Fruit fly (Drosophila melanogaster) whole organism, embryonic: Measurements from ENCODE around the gene CG16978.

Experiments used
- Aef1 ChIP-seq: fragments of 200-800 bp; sonication (Bioruptor generic); IDR thresholded peaks from 3 replicates; pipeline ENCODE4 v1.3.6; 2022; ENCODE audit warnings: missing biosample characterization, missing genetic modification characterization
- CG1233 ChIP-seq: fragments of 200-800 bp; sonication (Bioruptor generic); optimal IDR thresholded peaks from 4 replicates; lab custom pipeline; 2018; ENCODE audit warnings: missing biosample characterization, mild to moderate bottlenecking, missing genetic modification characterization
- CG13287 ChIP-seq: fragments of 200-800 bp; sonication (Bioruptor generic); IDR thresholded peaks from 2 replicates; pipeline ENCODE4 v1.3.6; 2022; ENCODE audit warnings: missing biosample characterization, missing genetic modification characterization; ENCODE audit not compliant: partially characterized antibody
- CG13624 ChIP-seq: fragments of 200-800 bp; sonication (Bioruptor generic); optimal IDR thresholded peaks from 2 replicates; lab custom pipeline; 2016; ENCODE audit warnings: missing biosample characterization, missing genetic modification characterization
- CG14710 ChIP-seq: fragments of 200-800 bp; sonication (Bioruptor generic); optimal IDR thresholded peaks from 3 replicates; lab custom pipeline; 2019; ENCODE audit warnings: missing biosample characterization, mild to moderate bottlenecking, missing genetic modification characterization, moderate library complexity
- CG17385 ChIP-seq: fragments of 200-800 bp; sonication (Bioruptor generic); optimal IDR thresholded peaks from 3 replicates; lab custom pipeline; 2018; ENCODE audit warnings: missing biosample characterization, mild to moderate bottlenecking, missing genetic modification characterization
- CG1832 ChIP-seq: fragments of 200-800 bp; sonication (Bioruptor generic); optimal IDR thresholded peaks from 2 replicates; lab custom pipeline; 2017; ENCODE audit warnings: missing biosample characterization, mild to moderate bottlenecking, missing genetic modification characterization, inconsistent platforms
- CG2129 ChIP-seq: fragments of 200-800 bp; sonication (Bioruptor generic); IDR thresholded peaks from 2 replicates; pipeline ENCODE4 v1.3.6; 2022; ENCODE audit warnings: missing biosample characterization, missing genetic modification characterization; ENCODE audit not compliant: partially characterized antibody
- CG32532 ChIP-seq: fragments of 200-800 bp; sonication (Bioruptor generic); IDR thresholded peaks from 2 replicates; pipeline ENCODE4 v1.3.6; 2022; ENCODE audit warnings: missing biosample characterization, missing genetic modification characterization
- CG34224 ChIP-seq: fragments of 200-800 bp; sonication (Bioruptor generic); IDR thresholded peaks from 3 replicates; pipeline ENCODE4 v1.3.6; 2022; ENCODE audit warnings: missing biosample characterization, missing genetic modification characterization; ENCODE audit not compliant: partially characterized antibody
- CG3726 ChIP-seq: fragments of 200-800 bp; sonication (Bioruptor generic); IDR thresholded peaks from 3 replicates; pipeline ENCODE4, ENCODE4 v1.3.6; 2022; ENCODE audit warnings: missing biosample characterization, missing genetic modification characterization
- CG4404 ChIP-seq: fragments of 200-800 bp; sonication (Bioruptor generic); IDR thresholded peaks from 2 replicates; pipeline ENCODE4 v1.3.6; 2022; ENCODE audit warnings: missing biosample characterization, missing genetic modification characterization
- CG4820 ChIP-seq: fragments of 200-800 bp; sonication (Bioruptor generic); optimal IDR thresholded peaks from 3 replicates; lab custom pipeline; 2016; ENCODE audit warnings: missing biosample characterization, missing genetic modification characterization
- CG8089 ChIP-seq: fragments of 200-800 bp; sonication (Bioruptor generic); optimal IDR thresholded peaks from 3 replicates; lab custom pipeline; 2016; ENCODE audit warnings: missing biosample characterization, missing genetic modification characterization
- CG9437 ChIP-seq: fragments of 200-800 bp; sonication (Bioruptor generic); optimal IDR thresholded peaks from 2 replicates; lab custom pipeline; 2018; ENCODE audit warnings: missing biosample characterization, mild to moderate bottlenecking, missing genetic modification characterization
- D19B ChIP-seq: fragments of 200-800 bp; sonication (Bioruptor generic); optimal IDR thresholded peaks from 2 replicates; lab custom pipeline; 2017; ENCODE audit warnings: missing biosample characterization, mild to moderate bottlenecking, missing genetic modification characterization
- Gug ChIP-seq: fragments of 200-800 bp; sonication (Bioruptor generic); IDR thresholded peaks from 4 replicates; pipeline ENCODE4 v1.3.6; 2022; ENCODE audit warnings: missing biosample characterization, missing genetic modification characterization
- H2.0 ChIP-seq: fragments of 200-800 bp; sonication (Bioruptor generic); IDR thresholded peaks from 2 replicates; pipeline ENCODE4 v1.3.6; 2022; ENCODE audit warnings: missing biosample characterization, missing genetic modification characterization
- Hand ChIP-seq: fragments of 200-800 bp; sonication (Bioruptor generic); optimal IDR thresholded peaks from 2 replicates; lab custom pipeline; 2017; ENCODE audit warnings: mild to moderate bottlenecking, missing biosample characterization, missing genetic modification reagents, missing genetic modification characterization
- Hey ChIP-seq: fragments of 200-800 bp; sonication (Bioruptor generic); optimal IDR thresholded peaks from 3 replicates; lab custom pipeline; 2018; ENCODE audit warnings: missing biosample characterization, mild to moderate bottlenecking, missing genetic modification characterization
- HmgZ ChIP-seq: fragments of 200-800 bp; sonication (Bioruptor generic); optimal IDR thresholded peaks from 2 replicates; lab custom pipeline; 2018; ENCODE audit warnings: missing biosample characterization, mild to moderate bottlenecking, missing genetic modification characterization
- Hr78 ChIP-seq, 2 experiments: fragments of 200-800 bp in 1 of 2; fragments of >200 bp in 1 of 2; sonication (Bioruptor generic) in 1 of 2; optimal IDR thresholded peaks; 2 replicates each; lab custom pipeline; 2017 to 2019; ENCODE audit warnings: missing biosample characterization in 2 of 2, missing genetic modification characterization in 2 of 2, mild to moderate bottlenecking in 1 of 2, moderate library complexity in 1 of 2
- MESR4 ChIP-seq: fragments of 200-800 bp; sonication (Bioruptor generic); optimal IDR thresholded peaks from 2 replicates; lab custom pipeline; 2018; ENCODE audit warnings: missing biosample characterization, mild to moderate bottlenecking, missing genetic modification characterization, moderate library complexity
- Optix ChIP-seq: fragments of 200-800 bp; sonication (Bioruptor generic); IDR thresholded peaks from 3 replicates; pipeline ENCODE4 v1.3.6; 2022; ENCODE audit warnings: missing biosample characterization, missing genetic modification characterization
- Sin3A ChIP-seq: fragments of >200 bp; optimal IDR thresholded peaks from 2 replicates; lab custom pipeline; 2018
- Sry-β ChIP-seq: fragments of 200-800 bp; sonication (Bioruptor generic); optimal IDR thresholded peaks from 2 replicates; lab custom pipeline; 2018; ENCODE audit warnings: missing biosample characterization, mild to moderate bottlenecking, missing genetic modification characterization, moderate library complexity
- Ssrp ChIP-seq: fragments of 200-800 bp; sonication (Bioruptor generic); optimal IDR thresholded peaks from 2 replicates; lab custom pipeline; 2018; ENCODE audit warnings: missing biosample characterization, mild to moderate bottlenecking, missing genetic modification characterization, moderate library complexity
- Tbp ChIP-seq: fragments of >200 bp; optimal IDR thresholded peaks from 2 replicates; lab custom pipeline; 2018; ENCODE audit warnings: missing biosample characterization, missing genetic modification characterization
- bigmax ChIP-seq: fragments of 200-800 bp; sonication (Bioruptor generic); optimal IDR thresholded peaks from 2 replicates; lab custom pipeline; 2018; ENCODE audit warnings: missing biosample characterization, mild to moderate bottlenecking, missing genetic modification characterization
- chn ChIP-seq: fragments of 200-800 bp; sonication (Bioruptor generic); optimal IDR thresholded peaks from 2 replicates; lab custom pipeline; 2016; ENCODE audit warnings: missing biosample characterization, missing genetic modification characterization
- ci ChIP-seq: fragments of 200-800 bp; sonication (Bioruptor generic); IDR thresholded peaks from 3 replicates; pipeline ENCODE4 v1.3.6; 2022; ENCODE audit warnings: missing biosample characterization, missing genetic modification characterization
- crp ChIP-seq, 2 experiments: fragments of 200-800 bp; sonication (Bioruptor generic); optimal IDR thresholded peaks; 2 replicates in 1 of 2; 3 replicates in 1 of 2; lab custom pipeline; 2017; ENCODE audit warnings: missing biosample characterization in 2 of 2, missing genetic modification characterization in 2 of 2, mild to moderate bottlenecking in 1 of 2, moderate library complexity in 1 of 2
- danr ChIP-seq: fragments of 200-800 bp; sonication (Bioruptor generic); IDR thresholded peaks from 2 replicates; pipeline ENCODE4 v1.3.6; 2022; ENCODE audit warnings: missing biosample characterization, missing genetic modification characterization
- dpn ChIP-seq, 2 experiments: fragments of 200-800 bp; sonication (Bioruptor generic); optimal IDR thresholded peaks; 3 replicates each; lab custom pipeline; 2016; ENCODE audit warnings: missing biosample characterization in 2 of 2, missing genetic modification characterization in 2 of 2
- esg ChIP-seq: fragments of 200-800 bp; sonication (Bioruptor generic); conservative IDR thresholded peaks from 2 replicates; pipeline ENCODE4 v1.3.6; 2022; ENCODE audit warnings: missing biosample characterization, missing genetic modification characterization
- ftz-f1 ChIP-seq: fragments of 200-800 bp; sonication (Bioruptor generic); optimal IDR thresholded peaks from 2 replicates; lab custom pipeline; 2016; ENCODE audit warnings: missing biosample characterization, missing genetic modification characterization
- gfzf ChIP-seq: fragments of 200-800 bp; sonication (Bioruptor generic); optimal IDR thresholded peaks from 2 replicates; lab custom pipeline; 2016; ENCODE audit warnings: missing biosample characterization, mild to moderate bottlenecking, missing genetic modification characterization, moderate library complexity
- gsb-n ChIP-seq: fragments of 200-800 bp; sonication (Bioruptor generic); optimal IDR thresholded peaks from 3 replicates; lab custom pipeline; 2018; ENCODE audit warnings: missing biosample characterization, mild to moderate bottlenecking, missing genetic modification characterization
- hb ChIP-seq: fragments of 200-800 bp; sonication (Bioruptor generic); IDR thresholded peaks from 3 replicates; pipeline ENCODE4 v1.3.6; 2022; ENCODE audit warnings: missing biosample characterization, missing genetic modification characterization; ENCODE audit not compliant: partially characterized antibody
- knrl ChIP-seq: fragments of 200-800 bp; sonication (Bioruptor generic); IDR thresholded peaks from 3 replicates; pipeline ENCODE4 v1.3.6; 2022; ENCODE audit warnings: missing biosample characterization, missing genetic modification characterization; ENCODE audit not compliant: partially characterized antibody
- nmo ChIP-seq: fragments of 200-800 bp; sonication (Bioruptor generic); optimal IDR thresholded peaks from 2 replicates; lab custom pipeline; 2018; ENCODE audit warnings: missing biosample characterization, mild to moderate bottlenecking, missing genetic modification characterization, moderate library complexity
- pnt ChIP-seq: fragments of 200-800 bp; sonication (Bioruptor generic); optimal IDR thresholded peaks from 3 replicates; lab custom pipeline; 2016; ENCODE audit warnings: missing biosample characterization, missing genetic modification characterization
- pzg ChIP-seq: fragments of 200-800 bp; sonication (Bioruptor generic); optimal IDR thresholded peaks from 3 replicates; lab custom pipeline; 2018; ENCODE audit warnings: missing biosample characterization, mild to moderate bottlenecking, missing genetic modification characterization, moderate library complexity
- run ChIP-seq: fragments of 200-800 bp; sonication (Bioruptor generic); optimal IDR thresholded peaks from 3 replicates; lab custom pipeline; 2018; ENCODE audit warnings: missing biosample characterization, mild to moderate bottlenecking, missing genetic modification characterization
- sens ChIP-seq: fragments of 200-800 bp; sonication (Bioruptor generic); peaks from one replicate; lab custom pipeline; 2016; ENCODE audit warnings: missing biosample characterization, missing genetic modification characterization
- stwl ChIP-seq: fragments of 200-800 bp; sonication (Bioruptor generic); optimal IDR thresholded peaks from 3 replicates; lab custom pipeline; 2018; ENCODE audit warnings: missing biosample characterization, mild to moderate bottlenecking, missing genetic modification characterization, moderate library complexity
- sug ChIP-seq: fragments of 200-800 bp; optimal IDR thresholded peaks from 2 replicates; lab custom pipeline; 2019; ENCODE audit warnings: missing biosample characterization, mild to moderate bottlenecking, missing genetic modification characterization, moderate library complexity
- trem ChIP-seq: fragments of 200-800 bp; optimal IDR thresholded peaks from 3 replicates; lab custom pipeline; 2019; ENCODE audit warnings: missing biosample characterization, mild to moderate bottlenecking, missing genetic modification characterization, moderate library complexity
- ttk ChIP-seq: fragments of 200-800 bp; sonication (Bioruptor generic); IDR thresholded peaks from 2 replicates; pipeline ENCODE4 v2.1.2; 2022; ENCODE audit warnings: missing biosample characterization, missing genetic modification characterization
- wek ChIP-seq: fragments of 200-800 bp; sonication (Bioruptor generic); optimal IDR thresholded peaks from 3 replicates; lab custom pipeline; 2018; ENCODE audit warnings: missing biosample characterization, mild to moderate bottlenecking, missing genetic modification characterization, moderate library complexity
- zen ChIP-seq: fragments of 200-800 bp; sonication (Bioruptor generic); optimal IDR thresholded peaks from 3 replicates; lab custom pipeline; 2018; ENCODE audit warnings: missing biosample characterization, mild to moderate bottlenecking, missing genetic modification characterization, moderate library complexity

CG16978 gene

dm6 chr2L:13179095-13179494, 35.7 kb upstream of the CG16978 start, which contains the start of gene Alg7 (continued):
- TF ChIP-seq Ssrp (no peak), CG4820 (no peak), CG34224 (no peak), CG32532 (GFP tag; lab: Robert Waterston, UW) (no peak), CG1832 (GFP tag; lab: Kevin White, UChicago) (no peak), Hey (tag; lab: Kevin White, UChicago) (no peak), CG14710 (peak; percentile 19), danr (GFP tag; lab: Robert Waterston, UW) (no peak), CG13287 (GFP tag; lab: Robert Waterston, UW) (peak; percentile 50), Tbp (no peak), Sry-β (GFP tag; lab: Kevin White, UChicago) (no peak), Sin3A (lab: Kevin White, UChicago) (peak; percentile 1), knrl (GFP tag; lab: Robert Waterston, UW) (no peak), chn (no peak), wek (no peak), gfzf (GFP tag; lab: Kevin White, UChicago) (peak; percentile 43), gsb-n (tag; lab: Kevin White, UChicago) (no peak), MESR4 (GFP tag; lab: Kevin White, UChicago) (peak; percentile 51), sens (no peak), trem (peak; percentile 21), pnt (no peak), CG17385 (GFP tag; lab: Kevin White, UChicago) (no peak), crp (GFP tag; optimal IDR thresholded peaks at IDR 0.05; lab: Kevin White, UChicago) (peak; percentile 79 to 97), ftz-f1 (GFP tag; lab: Kevin White, UChicago) (peak; percentile 91), bigmax (GFP tag; lab: Kevin White, UChicago) (no peak), H2.0 (GFP tag; lab: Robert Waterston, UW) (no peak), esg (no peak), pzg (GFP tag; lab: Kevin White, UChicago) (peak; percentile 45), D19B (GFP tag; lab: Kevin White, UChicago) (no peak), stwl (peak; percentile 16), zen (tag; lab: Kevin White, UChicago) (peak; percentile 4), HmgZ (tag; lab: Kevin White, UChicago) (no peak), ci (GFP tag; lab: Robert Waterston, UW) (0 out of 3 replicates have a peak, but pooled peaks have one; percentile 10), CG2129 (GFP tag; lab: Robert Waterston, UW) (0 out of 2 replicates have a peak, but pooled peaks have one; percentile 16)

- TF ChIP-seq nmo (GFP tag; lab: Kevin White, UChicago) (peak; percentile 91), knrl (GFP tag; lab: Robert Waterston, UW) (peak; percentile 62), Gug (GFP tag; lab: Robert Waterston, UW) (peak; percentile 88), sug (tag; lab: Kevin White, UChicago) (peak; percentile 85), CG4404 (GFP tag; lab: Robert Waterston, UW) (peak; percentile 49; the same call in 1 of the 2 replicates), run (no peak), CG3726 (GFP tag; lab: Robert Waterston, UW) (no peak), ttk (GFP tag; lab: Robert Waterston, UW) (peak; percentile 30; the same call in 1 of the 2 replicates), CG1233 (no peak), CG8089 (GFP tag; lab: Kevin White, UChicago) (peak; percentile 39), Aef1 (peak; percentile 70), dpn (GFP tag; optimal IDR thresholded peaks at IDR 0.05; lab: Kevin White, UChicago) (peak; percentile 85), Hr78 (GFP tag; optimal IDR thresholded peaks at IDR 0.05; lab: Kevin White, UChicago) (no peak), CG13624 (GFP tag; lab: Kevin White, UChicago) (peak; percentile 82), Optix (0 out of 3 replicates have a peak, but pooled peaks have one; percentile 26), hb (GFP tag; lab: Robert Waterston, UW) (no peak), CG9437 (GFP tag; lab: Kevin White, UChicago) (peak; percentile 29), Hand (GFP tag; lab: Kevin White, UChicago) (no peak)
Measured at dm6 chr2L:13176701-13177249, 33.4 kb upstream of the CG16978 start, which contains the start of the genes Sfmbt and CG5439. Sfmbt (minus strand) TSS chr2L:13176785. CG5439 (plus strand) TSS chr2L:13177150.
